Worm (Caenorhabditis elegans): ENCODE data around the gene K12H6.10.

K12H6.10 gene

DNA sequence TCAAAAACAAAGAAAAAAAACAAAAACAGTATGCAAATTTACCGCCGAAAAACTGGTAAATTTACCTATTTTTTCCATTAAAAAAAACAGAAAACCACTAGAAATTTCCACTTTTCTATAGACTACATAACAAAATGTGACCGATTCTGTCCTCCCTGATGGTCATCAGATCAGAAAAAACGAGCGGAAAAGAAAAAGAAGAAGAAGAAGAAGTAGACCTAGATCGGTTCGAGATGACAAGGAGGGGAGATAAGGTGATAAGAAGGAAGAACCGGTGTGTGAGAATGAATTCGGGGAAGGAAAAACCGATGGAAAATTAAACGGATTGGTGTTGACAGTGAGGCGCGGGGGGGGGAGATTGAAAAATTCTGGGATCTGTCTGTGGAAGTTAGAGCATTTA is 33.4 kb downstream of the K12H6.10 start:
- TF ChIP-seq him-1 (tag; optimal IDR thresholded peaks at IDR 0.05) (no peak), dao-5 (tag; optimal IDR thresholded peaks at IDR 0.05) (no peak), W03F9.2 (tag; optimal IDR thresholded peaks at IDR 0.05) (no peak)

DNA sequence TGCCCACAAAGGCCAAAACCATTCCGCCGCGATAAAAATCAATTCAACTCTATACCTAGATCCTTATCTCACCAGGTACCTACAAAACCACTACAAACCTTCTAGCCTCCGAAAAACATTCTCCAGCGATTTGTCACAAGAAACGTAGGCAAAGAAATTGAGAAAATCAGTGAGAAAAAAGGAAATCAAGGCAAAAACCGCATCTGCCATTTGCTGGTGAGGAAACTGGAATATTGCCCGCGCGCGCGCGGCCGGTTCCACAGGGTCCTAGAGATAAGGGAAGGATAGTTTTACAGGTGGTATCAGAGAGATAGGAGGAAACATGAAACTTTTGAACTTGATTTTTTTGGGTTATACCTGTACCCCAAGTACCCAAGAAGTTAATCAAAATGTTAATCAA is 34.9 kb downstream of the K12H6.10 start:
- TF ChIP-seq him-1 (tag; optimal IDR thresholded peaks at IDR 0.05) (no peak), dao-5 (tag; optimal IDR thresholded peaks at IDR 0.05) (no peak), W03F9.2 (tag; optimal IDR thresholded peaks at IDR 0.05) (no peak)

ce11 chrII:2858851-2859250 is 36.2 kb downstream of the K12H6.10 start:
- no peak for TF ChIP-seq W03F9.2 (tag; optimal IDR thresholded peaks at IDR 0.05)
- no peak for TF ChIP-seq him-1 (tag; optimal IDR thresholded peaks at IDR 0.05)
- TF ChIP-seq dao-5 (tag; optimal IDR thresholded peaks at IDR 0.05), result no peak

- TF ChIP-seq dao-5 (tag; optimal IDR thresholded peaks at IDR 0.05) (no peak), him-1 (tag; optimal IDR thresholded peaks at IDR 0.05) (no peak), W03F9.2 (tag; optimal IDR thresholded peaks at IDR 0.05) (no peak)
Observed at ce11 chrII:2859315-2859714, 36.6 kb downstream of the K12H6.10 start.

- TF ChIP-seq W03F9.2 (tag; optimal IDR thresholded peaks at IDR 0.05), result no peak
- TF ChIP-seq dao-5 (tag; optimal IDR thresholded peaks at IDR 0.05), result peak; percentile 26
Observed at ce11 chrII:2859873-2860821, 37.5 kb downstream of the K12H6.10 start.

ce11 chrII:2861385-2862099 is 38.9 kb downstream of the K12H6.10 start:
- TF ChIP-seq W03F9.2 (tag; optimal IDR thresholded peaks at IDR 0.05) (no peak), him-1 (tag; optimal IDR thresholded peaks at IDR 0.05) (no peak), dao-5 (tag; optimal IDR thresholded peaks at IDR 0.05) (peak; percentile 6)

ce11 chrII:2862557-2863035 is 39.9 kb downstream of the K12H6.10 start:
- TF ChIP-seq W03F9.2 (tag; optimal IDR thresholded peaks at IDR 0.05), result no peak
- no peak for TF ChIP-seq him-1 (tag; optimal IDR thresholded peaks at IDR 0.05)

- TF ChIP-seq W03F9.2 (tag; optimal IDR thresholded peaks at IDR 0.05) (no peak), dao-5 (tag; optimal IDR thresholded peaks at IDR 0.05) (no peak), him-1 (tag; optimal IDR thresholded peaks at IDR 0.05) (no peak)
Observed at ce11 chrII:2864229-2864628, 41.6 kb downstream of the K12H6.10 start, which contains the start of gene Y110A2AL.5. Gene Y110A2AL.5 (plus strand): TSS chrII:2864529.

DNA sequence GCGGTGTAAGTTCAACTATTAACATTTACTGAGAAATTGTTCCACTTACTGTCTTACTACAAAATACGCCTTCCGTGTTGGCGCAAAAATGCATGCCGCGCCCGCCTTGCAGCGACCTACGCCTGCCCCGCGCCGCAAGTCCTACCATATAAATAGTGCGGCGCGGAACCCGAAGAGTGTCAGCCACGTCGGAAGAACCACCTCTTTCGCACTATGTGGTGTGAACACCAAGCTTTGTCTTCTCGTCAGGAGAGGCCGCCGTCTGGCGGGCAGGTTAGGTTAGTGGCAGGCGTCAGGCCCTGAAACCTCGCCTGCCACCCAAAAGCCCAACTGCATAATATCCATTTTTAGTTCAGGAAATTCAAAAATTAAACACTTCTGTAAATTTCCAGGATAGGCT is 42.7 kb downstream of the K12H6.10 start:
- no peak for TF ChIP-seq W03F9.2 (tag; optimal IDR thresholded peaks at IDR 0.05)
- no peak for TF ChIP-seq dao-5 (tag; optimal IDR thresholded peaks at IDR 0.05)
- TF ChIP-seq him-1 (tag; optimal IDR thresholded peaks at IDR 0.05), result no peak

DNA sequence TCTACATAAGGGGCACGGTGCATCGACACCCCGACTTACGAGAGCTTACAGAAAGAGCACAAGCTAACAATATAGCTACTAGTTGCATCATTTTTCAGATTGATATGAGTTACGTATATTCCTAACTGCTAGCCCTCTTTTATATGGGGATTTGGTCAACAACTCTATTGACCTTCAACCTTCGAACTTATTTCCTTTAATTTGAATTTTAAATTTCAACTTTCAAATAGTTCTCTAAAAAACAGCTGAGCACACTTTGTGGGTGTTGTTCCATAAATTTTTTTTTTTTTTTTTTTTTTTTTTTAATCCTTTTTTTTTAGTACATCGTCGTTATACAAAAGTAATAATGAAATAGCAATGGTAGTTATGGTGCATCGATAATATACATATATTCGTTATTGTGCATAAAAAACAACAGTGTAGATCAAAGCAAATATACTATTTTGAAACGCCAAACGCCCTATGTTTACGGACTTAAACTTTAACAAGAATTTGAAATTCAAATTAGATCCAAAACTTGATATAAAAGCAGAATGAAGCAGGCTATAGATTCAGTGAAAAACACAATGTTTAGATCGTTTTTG is 44.0 kb downstream of the K12H6.10 start, which contains the start of the genes Y110A2AL.9 and Y110A2AL.3:
Y110A2AL.9 (minus strand) TSS at position 101 of the 584 bp plus-strand sequence.
Y110A2AL.3 (plus strand) TSS at position 534 of the 584 bp plus-strand sequence.
- no peak for TF ChIP-seq dao-5 (tag; optimal IDR thresholded peaks at IDR 0.05)
- no peak for TF ChIP-seq him-1 (tag; optimal IDR thresholded peaks at IDR 0.05)
- TF ChIP-seq W03F9.2 (tag; optimal IDR thresholded peaks at IDR 0.05), result no peak

DNA sequence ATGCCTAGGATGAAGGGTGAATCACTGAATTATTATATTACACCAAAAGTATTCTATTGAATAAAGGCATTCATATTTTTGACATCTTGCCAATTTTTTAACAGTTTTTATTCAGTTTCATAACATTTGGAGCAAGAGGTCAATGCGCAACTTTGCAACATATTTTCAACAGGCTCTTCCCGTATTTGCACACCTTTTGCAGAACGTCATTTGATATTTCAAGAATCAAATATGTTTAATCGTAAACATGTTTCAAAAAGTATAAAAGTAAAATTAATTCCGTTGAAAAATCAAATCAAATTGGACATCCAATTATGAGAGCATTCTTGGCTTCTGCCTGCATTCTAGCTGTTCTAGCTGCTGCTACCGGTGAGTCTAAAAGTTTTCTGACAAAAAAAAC is 45.0 kb downstream of the K12H6.10 start, which contains the start of gene Y110A2AL.2:
Y110A2AL.2 (plus strand) TSS at position 301 of the 400 bp plus-strand sequence.
- TF ChIP-seq W03F9.2 (tag; optimal IDR thresholded peaks at IDR 0.05) (no peak), him-1 (tag; optimal IDR thresholded peaks at IDR 0.05) (no peak), dao-5 (tag; optimal IDR thresholded peaks at IDR 0.05) (no peak)

- TF ChIP-seq W03F9.2 (tag; optimal IDR thresholded peaks at IDR 0.05) (no peak), dao-5 (tag; optimal IDR thresholded peaks at IDR 0.05) (no peak), him-1 (tag; optimal IDR thresholded peaks at IDR 0.05) (no peak)
Observed at ce11 chrII:2871816-2872215, 49.1 kb downstream of the K12H6.10 start, which contains the start of gene Y110A2AL.10. Gene Y110A2AL.10 (minus strand): TSS chrII:2871916.
